Fruit fly (Drosophila melanogaster): ENCODE measurements around the gene Aladin.

The Aladin gene

dm6 chrX:9232199-9232598 is 41.0 kb upstream of the Aladin start, which contains the start of gene CG12121 (continued):
- TF ChIP-seq BEAF-32 (GFP tag; optimal IDR thresholded peaks at IDR 0.05) (peak; percentile 66), croc (GFP tag; conservative IDR thresholded peaks at IDR 0.05) (no peak), CG12659 (GFP tag; optimal IDR thresholded peaks at IDR 0.05) (peak; percentile 11), D (optimal IDR thresholded peaks at IDR 0.05) (no peak), D (GFP tag; optimal IDR thresholded peaks at IDR 0.05) (no peak), BtbVII (GFP tag; optimal IDR thresholded peaks at IDR 0.05) (no peak), CG1792 (GFP tag; optimal IDR thresholded peaks at IDR 0.05) (no peak), Tbp (GFP tag; optimal IDR thresholded peaks at IDR 0.05) (no peak), jumu (GFP tag; optimal IDR thresholded peaks at IDR 0.05) (no peak), Doc2 (GFP tag; IDR thresholded peaks at IDR 0.05) (no peak), CG2712 (tag; optimal IDR thresholded peaks at IDR 0.05) (no peak), CG2889 (GFP tag; IDR thresholded peaks at IDR 0.05) (no peak), slp2 (GFP tag; optimal IDR thresholded peaks at IDR 0.05) (no peak), CG9437 (GFP tag; optimal IDR thresholded peaks at IDR 0.05) (no peak), Ada2b (GFP tag; IDR thresholded peaks at IDR 0.05) (no peak), chn (GFP tag; optimal IDR thresholded peaks at IDR 0.05) (no peak), CG7786 (GFP tag; optimal IDR thresholded peaks at IDR 0.05) (no peak), CG3163 (GFP tag; optimal IDR thresholded peaks at IDR 0.05) (no peak), CG1024 (GFP tag; IDR thresholded peaks at IDR 0.05) (no peak), CG4424 (GFP tag; optimal IDR thresholded peaks at IDR 0.05) (no peak), CG17802 (tag; optimal IDR thresholded peaks at IDR 0.05) (no peak), stc (GFP tag; IDR thresholded peaks at IDR 0.05) (no peak), hth (optimal IDR thresholded peaks at IDR 0.05) (no peak), Deaf1 (tag; optimal IDR thresholded peaks at IDR 0.05) (no peak), CG4360 (GFP tag; IDR thresholded peaks at IDR 0.05) (no peak), CG10654 (GFP tag; optimal IDR thresholded peaks at IDR 0.05) (no peak), Sin3A (optimal IDR thresholded peaks at IDR 0.05) (no peak), caup (GFP tag; optimal IDR thresholded peaks at IDR 0.05; ENCODE audit: severe bottlenecking) (no peak), Hmx (GFP tag; optimal IDR thresholded peaks at IDR 0.05) (no peak), CG9215 (GFP tag; IDR thresholded peaks at IDR 0.05) (no peak), gsb-n (tag; optimal IDR thresholded peaks at IDR 0.05) (no peak), az2 (GFP tag; optimal IDR thresholded peaks at IDR 0.05) (no peak), Mad (GFP tag; optimal IDR thresholded peaks at IDR 0.05) (no peak), Oaz (GFP tag; IDR thresholded peaks at IDR 0.05) (no peak), CG14050 (GFP tag; IDR thresholded peaks at IDR 0.05) (no peak), CG2199 (GFP tag; IDR thresholded peaks at IDR 0.05) (no peak), al (GFP tag; IDR thresholded peaks at IDR 0.05) (no peak), fd3F (GFP tag; optimal IDR thresholded peaks at IDR 0.05) (no peak), CG14860 (GFP tag; IDR thresholded peaks at IDR 0.05; ENCODE audit: partially characterized antibody) (peak; percentile 56; the same call in 2 of the 3 replicates), CG13287 (GFP tag; IDR thresholded peaks at IDR 0.05; ENCODE audit: partially characterized antibody) (peak; percentile 82), chm (GFP tag; IDR thresholded peaks at IDR 0.05) (no peak), CG9817 (tag; optimal IDR thresholded peaks at IDR 0.05) (no peak), CG11695 (GFP tag; IDR thresholded peaks at IDR 0.05) (no peak), NC2α (GFP tag; optimal IDR thresholded peaks at IDR 0.05) (no peak), sqz (GFP tag; optimal IDR thresholded peaks at IDR 0.05) (no peak), gt (GFP tag; IDR thresholded peaks at IDR 0.05) (no peak), wdn (GFP tag; IDR thresholded peaks at IDR 0.05) (no peak), HmgZ (tag; optimal IDR thresholded peaks at IDR 0.05) (peak; percentile 6), zfh2 (GFP tag; optimal IDR thresholded peaks at IDR 0.05) (no peak), CG15073 (GFP tag; optimal IDR thresholded peaks at IDR 0.05) (no peak), zen2 (GFP tag; IDR thresholded peaks at IDR 0.05; ENCODE audit: partially characterized antibody) (peak; percentile 70), CG14014 (GFP tag; IDR thresholded peaks at IDR 0.05) (no peak), CG10209 (GFP tag; optimal IDR thresholded peaks at IDR 0.05) (no peak), CG17912 (GFP tag; optimal IDR thresholded peaks at IDR 0.05) (no peak)
